Fruit fly (Drosophila melanogaster) ovary, adult (tissue): ENCODE results near the gene Ir7f.
A peak's percentile ranks its signal among the peaks of the same experiment; 100 is the strongest.

Experiments used
- CG17801 ChIP-seq: fragments of 200-800 bp; optimal IDR thresholded peaks from 2 replicates; lab custom pipeline; 2019; ENCODE audit warnings: missing biosample characterization, mild to moderate bottlenecking, missing genetic modification characterization, moderate library complexity; ENCODE audit not compliant: partially characterized antibody

Gene Ir7f

DNA sequence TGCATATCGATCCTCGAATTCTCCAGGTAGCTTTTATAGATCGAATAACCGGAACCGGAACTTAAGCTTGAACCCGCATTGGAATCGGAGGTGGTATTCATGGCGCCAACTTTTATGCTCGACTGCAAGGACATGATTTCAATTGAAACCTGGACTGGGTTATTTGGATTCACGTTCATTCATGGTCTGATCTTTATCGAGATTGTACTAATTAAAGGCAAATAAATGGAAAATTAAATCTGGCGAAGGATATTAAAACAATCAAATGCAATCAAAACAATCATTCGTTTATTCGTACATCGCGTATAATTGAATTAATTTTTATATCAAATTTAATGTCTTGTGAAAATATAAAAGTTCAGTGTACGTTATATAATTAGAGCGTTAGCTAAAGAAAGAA is at the start of gene Ir7f:
Gene Ir7f (minus strand): TSS at position 101 of the 400 bp plus-strand sequence.
- TF ChIP-seq CG17801 (GFP tag; lab: Kevin White, UChicago), result no peak

DNA sequence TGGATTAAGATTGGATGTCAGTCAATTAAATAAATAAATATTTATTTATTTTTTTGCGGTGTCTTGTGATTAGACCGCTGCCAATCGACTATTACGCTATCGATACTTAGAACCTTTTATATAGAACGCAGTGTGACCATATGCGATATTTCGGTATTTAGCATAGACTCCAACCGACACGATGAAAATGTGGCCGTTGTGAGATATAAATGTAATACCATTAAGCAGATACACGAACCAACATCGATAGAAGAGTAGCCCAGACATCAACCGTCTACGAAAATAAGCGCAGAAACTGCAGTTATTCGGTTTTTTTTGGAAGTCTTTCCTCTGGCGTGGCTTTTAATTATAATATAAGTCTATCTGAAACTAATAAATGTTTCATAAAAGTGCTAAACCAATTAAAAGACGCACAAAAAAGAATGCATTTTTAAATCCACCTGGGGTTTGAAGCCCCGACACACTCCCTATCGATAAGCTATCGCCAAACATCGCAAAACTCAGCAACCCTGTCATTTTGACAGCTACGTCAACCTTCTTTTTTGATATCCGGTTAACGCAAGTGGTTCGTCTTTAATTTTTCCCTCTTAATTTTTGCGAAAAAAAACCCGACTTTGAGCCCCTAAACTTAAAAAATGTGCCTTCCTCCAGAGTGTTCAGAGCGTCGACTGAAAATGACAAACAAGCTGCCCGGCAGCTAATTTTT is 49.5 kb upstream of the Ir7f start, which contains the start of the genes Dhdds and RpS14a:
Gene Dhdds (minus strand): TSS at position 142 of the 706 bp plus-strand sequence.
Gene RpS14a (plus strand): TSS at position 533 of the 706 bp plus-strand sequence.
- TF ChIP-seq CG17801 (GFP tag; lab: Kevin White, UChicago), result no peak

DNA sequence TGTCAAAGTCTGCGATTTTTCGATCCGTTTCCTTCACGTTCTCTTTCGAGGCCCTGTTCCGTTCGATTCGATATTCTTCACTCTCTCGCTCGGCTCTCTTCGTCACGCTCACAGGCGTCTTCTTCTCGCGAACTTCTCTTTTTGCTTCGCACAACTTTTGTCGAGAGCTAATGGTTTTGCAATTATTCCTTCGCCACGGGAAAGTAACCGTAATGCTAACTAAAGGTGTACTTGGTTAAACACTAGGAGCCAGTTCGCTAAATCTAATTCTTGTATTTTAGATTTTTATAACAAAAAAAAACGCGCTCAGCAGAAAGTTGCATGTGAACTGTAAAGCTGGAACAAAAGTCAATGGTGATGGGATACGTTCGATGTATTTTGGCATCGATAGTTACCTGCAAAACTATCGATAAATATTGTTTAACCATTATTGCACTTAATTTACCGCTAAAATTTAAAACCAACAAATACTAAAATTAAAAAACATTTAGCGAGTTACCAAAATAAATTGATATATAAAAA is 47.3 kb upstream of the Ir7f start, which contains the start of gene mahe:
Gene mahe (minus strand): TSS at position 355 of the 522 bp plus-strand sequence.
- no peak for TF ChIP-seq CG17801 (GFP tag; lab: Kevin White, UChicago)

DNA sequence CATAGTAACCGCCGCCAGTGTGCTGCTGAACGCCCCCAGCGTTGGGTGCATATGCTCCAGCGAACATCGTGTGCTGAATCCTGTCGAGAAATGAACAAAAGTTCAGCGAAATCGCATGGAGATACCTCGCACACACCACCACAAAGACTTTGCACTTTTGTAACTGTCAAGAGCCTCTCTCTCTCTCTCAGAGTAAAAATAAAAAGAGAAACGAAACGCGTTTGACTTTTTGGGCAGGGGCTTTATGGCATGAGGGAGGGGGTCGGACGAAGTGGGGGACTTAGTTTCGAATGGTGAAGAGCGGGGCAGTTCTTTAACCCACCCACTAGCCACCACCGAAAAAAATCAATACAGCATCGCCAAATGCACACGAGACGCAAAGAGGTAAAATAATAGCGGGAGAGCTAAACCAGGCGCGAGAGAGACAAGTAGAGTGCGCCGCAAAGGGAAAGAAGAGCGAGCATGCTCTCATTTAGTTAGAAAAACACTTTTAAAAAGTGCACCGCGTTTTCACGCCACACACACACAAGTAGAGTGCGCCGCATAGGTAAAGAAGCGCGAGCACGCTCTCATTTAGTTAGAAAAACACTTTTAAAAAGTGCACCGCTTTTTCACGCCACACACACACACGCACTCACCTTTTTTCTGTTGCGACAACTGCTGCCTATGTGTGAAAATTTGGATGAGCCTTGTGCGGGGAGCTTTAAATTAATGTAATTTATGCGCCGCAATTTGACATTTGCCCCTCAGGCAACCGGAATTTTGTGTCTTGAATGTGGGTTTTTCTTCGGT is 46.6 kb upstream of the Ir7f start:
- TF ChIP-seq CG17801 (GFP tag; lab: Kevin White, UChicago), result no peak

DNA sequence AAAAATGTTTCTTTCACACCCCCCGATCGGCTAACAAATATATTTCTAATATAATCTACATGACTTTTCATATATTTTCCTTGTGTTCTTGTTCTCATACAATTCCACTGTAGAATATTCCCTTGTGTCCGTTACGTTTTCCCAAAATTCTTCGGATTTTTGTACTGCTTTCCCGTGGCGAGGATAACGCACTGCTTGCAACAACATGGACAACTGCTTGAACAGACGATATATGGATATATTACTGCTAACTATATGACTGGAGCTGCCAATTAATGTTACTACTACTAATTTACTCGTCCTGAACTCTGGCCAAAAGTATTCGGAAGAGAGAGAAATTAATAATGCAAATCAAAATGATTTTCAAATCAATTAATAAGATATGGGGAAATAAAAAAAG is 41.1 kb upstream of the Ir7f start:
- TF ChIP-seq CG17801 (GFP tag; lab: Kevin White, UChicago), result no peak

DNA sequence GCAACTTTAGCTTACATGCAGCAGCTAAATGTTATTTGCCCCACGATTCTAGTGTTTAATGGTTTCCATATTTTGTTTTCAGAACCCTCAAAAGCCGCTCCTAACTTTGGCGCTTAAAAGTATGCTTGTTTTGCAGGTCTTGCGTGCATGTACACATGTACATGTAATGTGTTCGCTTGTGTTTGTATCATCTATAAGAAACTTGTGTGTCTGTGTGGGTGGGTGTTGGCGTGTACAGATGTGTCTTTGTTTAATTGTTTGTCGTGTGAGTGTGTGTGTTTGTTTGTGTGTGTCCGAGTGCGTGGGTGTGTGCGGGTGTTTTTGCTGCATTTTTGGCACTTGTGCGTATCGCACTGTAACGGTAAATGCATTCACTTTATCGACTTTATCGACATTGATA is 39.2 kb upstream of the Ir7f start:
- no peak for TF ChIP-seq CG17801 (GFP tag; lab: Kevin White, UChicago)

DNA sequence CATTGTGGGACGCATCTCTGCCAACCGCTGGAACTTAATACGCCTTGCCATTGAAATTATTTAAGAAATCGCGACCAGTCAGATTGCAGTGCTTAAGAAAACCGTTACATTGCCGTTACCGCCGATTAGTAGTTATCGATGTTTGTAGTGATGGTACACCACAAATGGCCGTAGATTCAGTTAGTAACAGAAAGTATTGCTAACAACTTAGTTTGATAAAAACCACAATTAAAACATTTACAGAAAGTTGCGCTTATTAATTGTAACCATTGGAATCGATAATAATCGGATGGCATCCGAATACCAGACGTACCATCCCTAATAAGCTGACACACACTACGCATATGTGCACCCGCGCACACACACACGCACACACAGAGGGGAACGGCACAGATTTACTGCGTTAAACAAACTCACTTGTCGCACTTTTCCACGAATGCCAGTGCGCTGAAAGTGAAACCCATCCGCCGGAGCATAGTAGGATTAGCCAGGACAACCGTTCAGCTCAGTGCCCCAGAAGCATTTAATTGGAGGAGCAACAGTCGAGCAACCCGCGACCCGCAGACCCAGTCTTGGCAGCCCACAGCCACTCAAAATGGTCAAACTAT is 36.4 kb upstream of the Ir7f start, which contains the start of the genes hdm and Ykt6:
Gene hdm (minus strand): TSS at position 51 of the 608 bp plus-strand sequence.
Gene Ykt6 (plus strand): TSS at position 329 of the 608 bp plus-strand sequence.
- TF ChIP-seq CG17801 (GFP tag; lab: Kevin White, UChicago), result peak; percentile 82

DNA sequence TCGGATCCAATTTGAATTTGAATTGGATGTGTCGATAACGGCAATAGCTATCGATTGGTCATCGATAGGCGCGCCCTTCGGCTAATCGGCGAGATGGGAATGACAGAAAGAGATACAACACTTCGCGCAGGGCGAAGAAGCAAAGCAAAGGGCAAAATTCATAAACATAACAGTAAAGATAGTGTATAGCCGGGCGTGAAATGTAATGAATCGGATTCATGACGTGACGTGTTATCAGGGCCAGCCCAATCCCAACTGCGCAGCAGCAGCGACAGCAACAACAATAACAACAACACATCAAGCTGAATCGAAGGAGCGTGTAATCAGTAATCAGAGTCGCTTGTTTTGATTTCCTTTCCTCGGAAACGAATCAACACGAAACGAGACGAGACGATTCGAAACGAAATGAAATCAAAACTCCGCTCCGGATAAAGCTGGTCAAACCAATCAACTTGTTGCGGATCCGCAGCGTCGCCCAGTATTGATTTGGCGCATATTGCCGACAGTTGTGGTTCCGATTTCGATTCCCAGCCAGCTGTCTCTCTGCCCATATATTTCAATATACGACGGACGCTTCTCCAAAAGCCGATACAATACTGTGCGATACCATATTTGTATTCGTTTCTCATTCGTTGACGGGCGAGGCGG is 28.3 kb upstream of the Ir7f start, which contains the start of gene snz:
Gene snz (plus strand): TSS at position 107 of the 648 bp plus-strand sequence.
- TF ChIP-seq CG17801 (GFP tag; lab: Kevin White, UChicago), result peak; percentile 43

DNA sequence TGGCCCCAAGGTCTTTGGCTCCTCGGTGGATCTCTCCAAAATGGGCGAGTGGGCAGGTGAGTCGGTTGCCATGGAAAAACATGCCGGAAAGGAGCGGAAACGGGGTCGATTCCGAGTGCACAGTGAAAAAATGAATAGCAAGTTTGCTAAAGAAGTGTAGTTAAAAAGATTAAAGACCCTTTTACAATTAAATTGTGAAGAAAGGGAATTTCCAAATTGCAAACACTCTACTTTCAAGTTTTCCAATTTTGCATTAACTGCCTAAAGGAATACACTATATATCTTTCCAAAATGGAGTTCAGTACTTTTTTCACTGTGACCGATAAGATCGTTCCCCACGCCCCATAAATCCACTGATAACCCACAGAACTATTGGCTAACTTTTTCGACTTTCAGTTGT is 25.7 kb upstream of the Ir7f start:
- no peak for TF ChIP-seq CG17801 (GFP tag; lab: Kevin White, UChicago)

DNA sequence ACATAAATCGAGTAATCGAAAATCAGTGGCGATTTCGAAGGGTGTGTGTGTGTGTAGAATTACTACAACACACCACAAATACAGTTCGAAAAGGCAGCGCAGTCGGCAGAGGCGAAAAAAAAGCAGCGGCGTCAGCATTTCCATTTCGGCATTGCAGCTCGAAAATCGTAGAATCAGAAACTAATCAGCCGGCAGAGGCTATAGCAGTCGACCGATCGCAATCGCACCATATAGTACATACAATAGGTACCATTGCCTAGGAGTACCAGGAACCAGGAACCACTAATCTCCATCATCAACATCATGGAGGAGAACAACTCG is 25.2 kb upstream of the Ir7f start:
- TF ChIP-seq CG17801 (GFP tag; lab: Kevin White, UChicago), result no peak

DNA sequence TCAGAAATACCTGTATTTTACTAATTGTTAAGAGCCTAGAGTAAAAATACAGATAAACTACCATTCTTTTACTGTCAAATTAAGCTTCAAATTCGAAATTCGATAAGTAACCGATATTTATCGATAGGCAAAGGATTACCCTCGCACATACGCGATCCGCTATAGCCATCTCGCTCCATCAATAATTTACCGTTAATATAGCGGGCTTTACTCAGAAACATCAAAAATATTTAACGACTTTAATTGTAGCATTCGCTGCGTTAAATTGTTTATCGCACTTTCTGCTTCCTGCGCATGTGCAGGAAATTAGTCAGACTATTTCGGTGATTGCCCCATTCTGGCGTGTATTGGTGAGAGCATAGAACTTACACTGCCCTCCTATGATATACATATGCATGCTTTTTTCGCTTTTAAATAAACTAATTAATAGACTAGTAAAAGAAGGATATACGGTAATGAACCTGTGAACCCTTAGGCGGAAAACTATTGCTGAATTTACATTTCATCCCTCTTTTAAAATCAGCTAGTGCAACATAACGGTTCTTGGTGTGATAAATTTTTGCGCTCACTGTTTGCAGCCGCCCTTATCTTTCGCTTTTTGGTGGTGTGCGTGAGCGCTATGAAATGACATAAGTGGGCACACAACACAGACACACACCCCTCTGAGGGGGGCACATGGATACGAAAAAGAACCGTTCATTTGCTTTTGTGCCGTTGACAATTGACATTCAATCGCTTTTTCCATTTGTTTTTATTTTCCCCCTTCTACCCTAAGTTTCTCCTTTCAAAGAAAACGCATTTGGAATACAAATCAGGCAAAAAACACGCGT is 24.6 kb upstream of the Ir7f start, which contains the start of the genes dpr14 and spidey:
Gene dpr14 (minus strand): TSS at position 48 of the 830 bp plus-strand sequence.
Gene spidey (plus strand): TSS at position 693 of the 830 bp plus-strand sequence.
- TF ChIP-seq CG17801 (GFP tag; lab: Kevin White, UChicago), result peak; percentile 85

DNA sequence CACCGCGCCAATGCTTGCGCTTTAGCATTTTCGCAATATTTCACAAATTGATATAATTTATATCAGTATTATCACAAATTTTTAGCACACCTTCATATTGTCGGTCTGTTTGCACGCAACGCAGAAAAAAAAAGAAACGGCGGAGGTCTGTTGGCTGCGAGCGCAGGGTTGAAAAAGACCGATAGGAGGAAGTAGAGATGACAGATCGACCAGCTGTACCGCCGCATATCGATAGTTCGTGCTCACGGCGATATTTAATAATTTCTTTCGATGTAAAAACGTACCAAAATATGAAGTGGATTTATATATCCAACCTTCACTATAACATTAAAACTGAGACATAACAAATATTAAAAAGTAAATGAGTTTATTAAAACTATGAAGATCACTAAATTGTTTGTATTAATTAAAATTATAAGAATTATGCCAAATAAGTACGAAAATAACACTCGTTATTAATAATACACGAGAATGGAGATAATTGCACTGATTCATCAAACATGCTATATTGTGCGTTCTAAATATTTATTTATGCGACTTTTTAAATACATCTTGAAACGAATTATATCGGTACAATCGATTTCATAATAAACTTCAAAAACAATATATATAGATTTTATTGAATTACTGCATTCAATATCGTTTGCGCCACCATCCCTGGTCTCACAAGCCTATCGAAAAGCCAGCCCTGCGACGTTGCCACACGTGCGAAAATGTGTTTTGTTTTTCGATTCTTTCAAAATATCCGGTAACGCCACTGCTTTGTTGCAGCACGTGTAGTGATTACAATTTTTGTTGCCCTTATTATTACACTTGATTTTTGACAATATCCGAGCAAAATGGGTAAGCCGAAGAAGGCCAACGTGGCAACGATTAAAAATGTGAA is 17.6 kb upstream of the Ir7f start, which contains the start of the genes RpS6 and bys:
Gene RpS6 (minus strand): TSS at position 179 of the 886 bp plus-strand sequence.
Gene bys (plus strand): TSS at position 728 of the 886 bp plus-strand sequence.
- TF ChIP-seq CG17801 (GFP tag; lab: Kevin White, UChicago), result peak; percentile 78
